Fruit fly (Drosophila melanogaster) whole organism, wandering third instar larva: ENCODE results near the gene BoYb.

Experiments
- Abd-B ChIP-seq: fragments of >200 bp; optimal IDR thresholded peaks from 2 replicates; lab custom pipeline; 2017; ENCODE audit warnings: missing biosample characterization, missing genetic modification characterization
- CG32264 ChIP-seq: fragments of 200-800 bp; sonication (Bioruptor generic); optimal IDR thresholded peaks from 2 replicates; lab custom pipeline; 2016; ENCODE audit warnings: missing biosample characterization, missing genetic modification characterization
- CG9705 ChIP-seq: fragments of 200-800 bp; sonication (Bioruptor generic); optimal IDR thresholded peaks from 2 replicates; lab custom pipeline; 2018; ENCODE audit warnings: missing biosample characterization, mild to moderate bottlenecking, missing genetic modification characterization
- CrebA ChIP-seq: fragments of 200-800 bp; sonication (Bioruptor generic); optimal IDR thresholded peaks from 2 replicates; lab custom pipeline; 2016; ENCODE audit warnings: missing biosample characterization, mild to moderate bottlenecking, missing genetic modification characterization, borderline replicate concordance
- Dfd ChIP-seq: fragments of >200 bp; optimal IDR thresholded peaks from 2 replicates; lab custom pipeline; 2017; ENCODE audit warnings: missing biosample characterization, missing genetic modification characterization
- GATAd ChIP-seq: sonication (Bioruptor generic); optimal IDR thresholded peaks from 2 replicates; lab custom pipeline; 2016; ENCODE audit warnings: missing biosample characterization, missing genetic modification characterization
- HLH106 ChIP-seq: fragments of 200-800 bp; optimal IDR thresholded peaks from 3 replicates; lab custom pipeline; 2019; ENCODE audit warnings: missing biosample characterization, mild to moderate bottlenecking, missing genetic modification characterization, moderate library complexity
- Hnf4 ChIP-seq: fragments of 200-800 bp; sonication (Bioruptor generic); optimal IDR thresholded peaks from 2 replicates; lab custom pipeline; 2016; ENCODE audit warnings: missing biosample characterization, mild to moderate bottlenecking, missing genetic modification characterization
- Hr83 ChIP-seq: fragments of 200-300 bp; sonication (Bioruptor generic); optimal IDR thresholded peaks from 2 replicates; lab custom pipeline; 2016; ENCODE audit warnings: missing biosample characterization, mild to moderate bottlenecking, missing genetic modification characterization, moderate library complexity; ENCODE audit not compliant: poor library complexity, severe bottlenecking
- Jra ChIP-seq: sonication (Bioruptor generic); optimal IDR thresholded peaks from 2 replicates; lab custom pipeline; 2016; ENCODE audit warnings: missing biosample characterization, missing genetic modification characterization
- Mio ChIP-seq: sonication (Bioruptor generic); optimal IDR thresholded peaks from 2 replicates; lab custom pipeline; 2016; ENCODE audit warnings: missing biosample characterization, missing genetic modification characterization
- Myc ChIP-seq: fragments of >200 bp; optimal IDR thresholded peaks from 2 replicates; lab custom pipeline; 2017
- N ChIP-seq: fragments of >200 bp; optimal IDR thresholded peaks from 2 replicates; lab custom pipeline; 2018; ENCODE audit warnings: missing biosample characterization, missing external identifiers, missing genetic modification characterization
- OdsH ChIP-seq: fragments of 200-800 bp; sonication (Bioruptor generic); optimal IDR thresholded peaks from 2 replicates; lab custom pipeline; 2016; ENCODE audit warnings: missing biosample characterization, mild to moderate bottlenecking, missing genetic modification characterization
- br ChIP-seq: fragments of 200-800 bp; sonication (Bioruptor generic); optimal IDR thresholded peaks from 2 replicates; lab custom pipeline; 2016; ENCODE audit warnings: missing biosample characterization, missing genetic modification characterization
- brk ChIP-seq: fragments of 200-800 bp; sonication (Bioruptor generic); optimal IDR thresholded peaks from 2 replicates; lab custom pipeline; 2016; ENCODE audit warnings: missing biosample characterization, mild to moderate bottlenecking, missing genetic modification characterization
- dmrt93B ChIP-seq: fragments of 200-800 bp; sonication (Bioruptor generic); optimal IDR thresholded peaks from 2 replicates; lab custom pipeline; 2018; ENCODE audit warnings: missing biosample characterization, mild to moderate bottlenecking, missing genetic modification characterization
- h ChIP-seq: fragments of 200-800 bp; sonication (Bioruptor generic); optimal IDR thresholded peaks from 3 replicates; lab custom pipeline; 2016; ENCODE audit warnings: missing biosample characterization, mild to moderate bottlenecking, missing genetic modification characterization
- jim ChIP-seq: fragments of 175-275, 200-325 bp; sonication (Bioruptor generic); optimal IDR thresholded peaks from 2 replicates; lab custom pipeline; 2016; ENCODE audit warnings: missing biosample characterization, mild to moderate bottlenecking, missing genetic modification characterization
- lola ChIP-seq: fragments of >200 bp; optimal IDR thresholded peaks from 2 replicates; lab custom pipeline; 2017; ENCODE audit warnings: missing biosample characterization, missing genetic modification characterization
- psq ChIP-seq: fragments of 200-800 bp; sonication (Bioruptor generic); optimal IDR thresholded peaks from 3 replicates; lab custom pipeline; 2017; ENCODE audit warnings: missing biosample characterization, mild to moderate bottlenecking, missing genetic modification characterization, moderate library complexity
- sage ChIP-seq: fragments of 200-800 bp; sonication (Bioruptor generic); optimal IDR thresholded peaks from 2 replicates; lab custom pipeline; 2016; ENCODE audit warnings: missing biosample characterization, mild to moderate bottlenecking, missing genetic modification characterization
- sv ChIP-seq: fragments of 200-800 bp; sonication (Bioruptor generic); optimal IDR thresholded peaks from 3 replicates; lab custom pipeline; 2016; ENCODE audit warnings: missing biosample characterization, missing genetic modification characterization
- usp ChIP-seq: fragments of >200 bp; optimal IDR thresholded peaks from 2 replicates; lab custom pipeline; 2017; ENCODE audit warnings: missing biosample characterization, missing genetic modification characterization
- woc ChIP-seq: sonication (Bioruptor generic); optimal IDR thresholded peaks from 2 replicates; lab custom pipeline; 2016; ENCODE audit warnings: missing biosample characterization, mild to moderate bottlenecking, missing genetic modification characterization

BoYb gene

DNA sequence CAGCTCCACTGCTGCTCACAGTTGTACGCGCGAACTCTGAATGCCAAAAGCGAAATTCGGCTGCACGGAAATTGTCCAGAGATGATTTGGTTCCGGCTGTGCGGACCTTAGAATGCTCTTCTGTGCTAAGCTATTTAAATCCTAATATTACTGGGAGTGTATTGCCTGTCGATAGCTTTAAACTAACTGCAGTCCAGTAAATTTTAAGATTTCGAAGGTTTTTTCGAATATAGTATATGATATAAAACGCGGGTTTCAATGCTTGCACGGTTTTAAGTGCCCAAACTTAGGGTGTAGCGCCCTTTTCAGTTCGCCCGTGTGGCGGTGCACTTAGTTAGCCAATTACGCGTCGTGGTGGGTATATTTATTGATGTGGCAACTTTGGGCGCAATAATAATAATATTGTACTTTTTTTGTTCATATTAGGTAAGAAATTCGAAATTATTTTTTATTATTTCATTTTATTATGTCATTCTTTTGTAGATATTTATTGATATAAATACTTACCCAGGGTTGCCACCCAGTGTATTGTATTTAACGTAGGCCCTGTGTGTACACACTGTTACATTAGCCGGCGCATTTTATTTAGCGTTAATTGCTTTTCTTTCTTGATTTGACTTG lies 22.9 kb upstream of the BoYb start, which contains the start of the genes Chro and Ssl1 (continued):
- TF ChIP-seq br (GFP tag; lab: Kevin White, UChicago) (peak; percentile 100), Jra (GFP tag; lab: Kevin White, UChicago) (peak; percentile 99), OdsH (peak; percentile 100), jim (GFP tag; lab: Kevin White, UChicago) (peak; percentile 92), CG32264 (GFP tag; lab: Kevin White, UChicago) (peak; percentile 99), dmrt93B (peak; percentile 100)

DNA sequence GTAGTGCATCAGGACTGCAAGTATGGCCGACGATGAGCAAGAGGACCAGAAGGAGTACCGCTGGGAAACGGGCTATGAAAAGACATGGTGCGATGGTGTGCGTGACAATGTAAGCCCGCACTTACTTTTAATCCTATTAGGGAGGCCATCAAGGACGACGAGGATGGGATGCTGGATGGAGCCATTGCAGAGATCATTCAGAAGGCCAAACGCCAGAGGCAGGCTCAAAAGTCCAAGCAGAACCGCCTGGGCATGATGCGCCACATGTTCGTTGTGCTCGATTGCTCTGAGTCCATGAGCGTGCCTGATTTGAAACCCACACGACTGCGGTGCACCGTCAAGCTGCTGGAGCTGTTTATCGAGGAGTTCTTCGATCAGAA lies 22.4 kb upstream of the BoYb start:
- TF ChIP-seq OdsH (no peak), psq (GFP tag; lab: Kevin White, UChicago) (no peak), Jra (GFP tag; lab: Kevin White, UChicago) (no peak), HLH106 (tag; lab: Kevin White, UChicago) (no peak), Hr83 (GFP tag; lab: Kevin White, UChicago) (no peak), lola (GFP tag; lab: Kevin White, UChicago) (no peak), Mio (no peak), sv (GFP tag; lab: Kevin White, UChicago) (no peak)

DNA sequence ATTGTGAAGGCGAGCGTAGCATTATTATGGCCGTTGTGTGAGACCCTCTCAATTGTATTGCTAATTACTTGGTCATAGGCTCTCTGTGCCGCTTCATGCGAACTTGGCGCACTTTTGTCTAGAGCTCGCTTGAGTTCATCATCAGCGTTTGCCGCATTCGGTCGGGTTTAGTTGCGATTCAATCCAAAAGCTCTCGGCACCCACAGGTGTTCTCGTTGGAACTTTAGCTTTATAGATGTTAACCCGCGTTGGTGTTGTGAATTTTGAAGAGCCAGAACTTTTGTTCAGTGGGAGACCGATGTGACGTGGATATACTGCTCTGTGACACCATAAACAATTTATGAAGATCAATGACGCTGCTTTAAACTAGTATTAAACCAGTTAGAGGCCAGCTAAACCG lies 20.8 kb upstream of the BoYb start, which contains the start of gene slif:
TSS of gene slif (plus strand) at position 132 of the 400 bp plus-strand sequence.
- TF ChIP-seq CG32264 (GFP tag; lab: Kevin White, UChicago) (no peak), Hr83 (GFP tag; lab: Kevin White, UChicago) (no peak), CG9705 (GFP tag; lab: Kevin White, UChicago) (no peak), dmrt93B (no peak), sage (GFP tag; lab: Kevin White, UChicago) (no peak), CrebA (no peak), Myc (lab: Kevin White, UChicago) (no peak), jim (GFP tag; lab: Kevin White, UChicago) (no peak), GATAd (no peak)
- TF ChIP-seq, all 38 proteins: peak for 0

DNA sequence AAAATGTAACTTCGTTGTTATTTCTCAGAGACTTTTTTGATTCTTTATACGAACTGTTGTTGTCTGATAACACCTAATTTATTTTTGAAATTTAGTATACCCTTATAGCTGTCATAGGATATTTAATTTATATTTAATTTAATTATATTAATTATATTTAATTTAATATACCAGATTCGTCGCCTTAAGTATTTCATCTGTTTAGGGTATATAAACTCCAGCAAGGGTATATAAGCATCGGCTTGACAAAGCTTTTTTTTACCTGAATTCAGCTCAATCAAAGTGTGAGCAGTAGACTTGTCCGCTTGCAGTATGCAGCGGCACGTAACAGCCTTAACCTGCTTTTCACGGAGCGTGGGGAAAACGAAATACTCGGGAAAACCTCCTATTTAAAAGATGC lies 18.1 kb upstream of the BoYb start:
- TF ChIP-seq Mio (no peak), Hnf4 (GFP tag; lab: Kevin White, UChicago) (no peak), jim (GFP tag; lab: Kevin White, UChicago) (no peak), brk (GFP tag; lab: Kevin White, UChicago) (no peak), CG32264 (GFP tag; lab: Kevin White, UChicago) (no peak), sv (GFP tag; lab: Kevin White, UChicago) (no peak), psq (GFP tag; lab: Kevin White, UChicago) (no peak)

DNA sequence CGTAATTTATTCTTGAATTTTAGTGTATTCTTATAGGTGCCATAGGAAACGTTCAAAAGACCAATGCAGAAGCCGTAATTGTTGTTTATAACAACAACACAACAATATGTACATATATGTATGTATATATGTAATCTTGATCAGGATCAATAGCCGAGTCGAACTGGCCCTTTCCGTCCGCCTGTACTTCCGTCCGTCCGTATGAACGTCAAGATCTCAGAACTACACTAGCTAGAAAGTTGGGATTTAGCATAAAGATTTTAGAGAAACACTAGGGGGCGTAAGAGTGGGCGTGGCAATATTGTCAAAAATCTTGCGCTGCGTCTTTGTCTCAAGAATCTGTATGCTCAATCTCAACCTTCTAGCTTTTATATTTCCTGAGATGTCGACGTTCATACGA lies 17.2 kb upstream of the BoYb start:
- TF ChIP-seq Dfd (GFP tag; lab: Kevin White, UChicago): peak; percentile 39
- TF ChIP-seq Abd-B (GFP tag; lab: Kevin White, UChicago): no peak
- TF ChIP-seq, all 38 proteins: peak for 1

DNA sequence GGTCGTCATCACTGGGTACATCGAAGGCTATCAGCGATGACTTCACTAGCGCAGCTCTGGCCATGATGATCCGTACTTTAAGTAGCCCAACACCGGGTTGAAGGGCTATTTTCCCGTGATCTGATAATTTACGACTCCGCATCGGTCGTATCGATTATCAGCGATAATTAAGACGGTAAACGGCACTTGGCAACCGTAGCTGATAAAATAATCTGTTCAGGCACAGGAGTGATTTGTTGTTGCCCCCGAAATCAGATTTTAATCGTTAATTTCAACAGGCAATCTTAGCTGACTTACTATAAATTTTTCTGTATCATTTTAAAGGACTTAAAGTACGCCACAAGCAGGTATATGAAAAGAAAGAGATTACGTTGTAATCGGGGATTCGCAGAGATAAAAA lies 15.9 kb upstream of the BoYb start:
- TF ChIP-seq Hnf4 (GFP tag; lab: Kevin White, UChicago) (no peak), br (GFP tag; lab: Kevin White, UChicago) (no peak), jim (GFP tag; lab: Kevin White, UChicago) (no peak), CrebA (no peak), dmrt93B (no peak), Myc (lab: Kevin White, UChicago) (no peak), CG9705 (GFP tag; lab: Kevin White, UChicago) (no peak), woc (GFP tag; lab: Kevin White, UChicago) (no peak), usp (GFP tag; lab: Kevin White, UChicago) (no peak), N (no peak)
- TF ChIP-seq, all 38 proteins: peak for 0

- TF ChIP-seq Abd-B (GFP tag; lab: Kevin White, UChicago) (no peak), brk (GFP tag; lab: Kevin White, UChicago) (no peak), lola (GFP tag; lab: Kevin White, UChicago) (no peak), CrebA (no peak), h (GFP tag; lab: Kevin White, UChicago) (peak; percentile 62), br (GFP tag; lab: Kevin White, UChicago) (no peak)
Measured at dm6 chr3L:22886939-22887338, 14.8 kb upstream of the BoYb start.
